Fruit fly (Drosophila melanogaster) whole organism, adult: ENCODE measurements around the gene CG9471.

Source experiments
- CG11617 ChIP-seq: fragments of 200-800 bp; sonication (Bioruptor generic); optimal IDR thresholded peaks from 2 replicates; lab custom pipeline; 2017; ENCODE audit warnings: mild to moderate bottlenecking, missing biosample characterization, missing genetic modification reagents, missing genetic modification characterization
- CG12768 ChIP-seq: fragments of 200-800 bp; sonication (Bioruptor generic); optimal IDR thresholded peaks from 2 replicates; lab custom pipeline; 2017; ENCODE audit warnings: missing biosample characterization, missing genetic modification characterization, mild to moderate bottlenecking, moderate library complexity, missing genetic modification reagents
- CG14711 ChIP-seq: fragments of 200-800 bp; sonication (Bioruptor generic); optimal IDR thresholded peaks from 2 replicates; lab custom pipeline; 2018; ENCODE audit warnings: missing biosample characterization, mild to moderate bottlenecking, missing genetic modification characterization, moderate library complexity
- CG1620 ChIP-seq: fragments of 200-800 bp; sonication (Bioruptor generic); optimal IDR thresholded peaks from 2 replicates; lab custom pipeline; 2016; ENCODE audit warnings: missing biosample characterization, missing genetic modification characterization
- CG33017 ChIP-seq: fragments of 200-800 bp; sonication (Bioruptor generic); optimal IDR thresholded peaks from 2 replicates; lab custom pipeline; 2018; ENCODE audit warnings: missing biosample characterization, mild to moderate bottlenecking, missing genetic modification characterization, moderate library complexity
- CG5204 ChIP-seq: fragments of 200-800 bp; sonication (Bioruptor generic); optimal IDR thresholded peaks from 2 replicates; lab custom pipeline; 2016; ENCODE audit warnings: missing biosample characterization, missing genetic modification characterization
- CG7045 ChIP-seq: fragments of 200-800 bp; sonication (Bioruptor generic); optimal IDR thresholded peaks from 2 replicates; lab custom pipeline; 2017; ENCODE audit warnings: missing biosample characterization, mild to moderate bottlenecking, missing genetic modification characterization
- CG7101 ChIP-seq: fragments of 200-800 bp; sonication (Bioruptor generic); optimal IDR thresholded peaks from 2 replicates; lab custom pipeline; 2018; ENCODE audit warnings: missing biosample characterization, mild to moderate bottlenecking, missing genetic modification characterization, moderate library complexity
- Clk ChIP-seq: fragments of 200-800 bp; sonication (Bioruptor generic); optimal IDR thresholded peaks from 2 replicates; lab custom pipeline; 2017; ENCODE audit warnings: missing biosample characterization, missing genetic modification characterization
- Crg-1 ChIP-seq: fragments of 200-800 bp; sonication (Bioruptor generic); optimal IDR thresholded peaks from 2 replicates; lab custom pipeline; 2016; ENCODE audit warnings: missing biosample characterization, missing genetic modification characterization
- Hr96 ChIP-seq: fragments of 200-800 bp; sonication (Bioruptor generic); optimal IDR thresholded peaks from 2 replicates; lab custom pipeline; 2016; ENCODE audit warnings: missing biosample characterization, missing genetic modification characterization
- Mnt ChIP-seq: fragments of 200-800 bp; sonication (Bioruptor generic); optimal IDR thresholded peaks from 2 replicates; lab custom pipeline; 2016; ENCODE audit warnings: missing biosample characterization, mild to moderate bottlenecking, missing genetic modification characterization
- bab1 ChIP-seq: fragments of 200-800 bp; sonication (Bioruptor generic); optimal IDR thresholded peaks from 3 replicates; lab custom pipeline; 2019; ENCODE audit warnings: missing biosample characterization, mild to moderate bottlenecking, missing genetic modification characterization, moderate library complexity
- cic ChIP-seq: fragments of 200-800 bp; sonication (Bioruptor generic); optimal IDR thresholded peaks from 2 replicates; lab custom pipeline; 2017; ENCODE audit warnings: missing biosample characterization, mild to moderate bottlenecking, missing genetic modification characterization, moderate library complexity
- cnc ChIP-seq, 2 experiments: fragments of >200 bp; optimal IDR thresholded peaks; 2 replicates each; lab custom pipeline; 2017
- kay ChIP-seq: fragments of 200-800 bp; sonication (Bioruptor generic); peaks from one replicate; lab custom pipeline; 2016; ENCODE audit warnings: missing biosample characterization, missing genetic modification characterization, borderline replicate concordance
- ovo ChIP-seq: fragments of 200-800 bp; sonication (Bioruptor generic); optimal IDR thresholded peaks from 2 replicates; lab custom pipeline; 2016; ENCODE audit warnings: missing biosample characterization, missing genetic modification characterization
- pad ChIP-seq: fragments of 200-800 bp; sonication (Bioruptor generic); optimal IDR thresholded peaks from 3 replicates; lab custom pipeline; 2017; ENCODE audit warnings: missing biosample characterization, missing genetic modification characterization, mild to moderate bottlenecking, moderate library complexity, missing genetic modification reagents
- tj ChIP-seq: fragments of 200-800 bp; sonication (Bioruptor generic); optimal IDR thresholded peaks from 3 replicates; lab custom pipeline; 2017; ENCODE audit warnings: missing biosample characterization, mild to moderate bottlenecking, missing genetic modification characterization, moderate library complexity
- toe ChIP-seq: fragments of 200-800 bp; sonication (Bioruptor generic); optimal IDR thresholded peaks from 2 replicates; lab custom pipeline; 2016; ENCODE audit warnings: missing biosample characterization, missing genetic modification characterization

The CG9471 gene

dm6 chr3R:9774147-9774546 lies 2.8 kb upstream of the CG9471 start, which contains the start of gene Whamy:
Gene Whamy (minus strand): TSS chr3R:9774419.
- no peak for TF ChIP-seq toe (GFP tag; lab: Kevin White, UChicago)
- TF ChIP-seq CG11617 (GFP tag; lab: Kevin White, UChicago) = no peak
- TF ChIP-seq ovo (GFP tag; lab: Kevin White, UChicago) = no peak
- TF ChIP-seq CG7101 (tag; lab: Kevin White, UChicago) = no peak
- peak; percentile 12 for TF ChIP-seq CG33017
- TF ChIP-seq cnc (optimal IDR thresholded peaks at IDR 0.05; lab: Kevin White, UChicago) = no peak
- TF ChIP-seq cic (GFP tag; lab: Kevin White, UChicago) = peak; percentile 92
- no peak for TF ChIP-seq CG14711 (tag; lab: Kevin White, UChicago)
- no peak for TF ChIP-seq CG1620 (GFP tag; lab: Kevin White, UChicago)
- TF ChIP-seq Crg-1 (GFP tag; lab: Kevin White, UChicago) = no peak
- TF ChIP-seq pad (GFP tag; lab: Kevin White, UChicago) = no peak
- no peak for TF ChIP-seq tj
- no peak for TF ChIP-seq CG5204 (GFP tag; lab: Kevin White, UChicago)
- no peak for TF ChIP-seq Clk (GFP tag; lab: Kevin White, UChicago)
- peak; percentile 5 for TF ChIP-seq CG12768
- TF ChIP-seq Mnt = peak; percentile 36
- TF ChIP-seq Hr96 (GFP tag; lab: Kevin White, UChicago) = no peak
- TF ChIP-seq kay (GFP tag; lab: Kevin White, UChicago) = no peak

dm6 chr3R:9770127-9770526 lies 1.2 kb downstream of the CG9471 start:
- no peak for TF ChIP-seq Hr96 (GFP tag; lab: Kevin White, UChicago)

- TF ChIP-seq pad (GFP tag; lab: Kevin White, UChicago) = no peak
- no peak for TF ChIP-seq cic (GFP tag; lab: Kevin White, UChicago)
- TF ChIP-seq Mnt = no peak
- TF ChIP-seq CG1620 (GFP tag; lab: Kevin White, UChicago) = no peak
- TF ChIP-seq CG12768 = no peak
- no peak for TF ChIP-seq tj
- TF ChIP-seq CG33017 = no peak
- TF ChIP-seq CG5204 (GFP tag; lab: Kevin White, UChicago) = no peak
- TF ChIP-seq cnc (optimal IDR thresholded peaks at IDR 0.05; lab: Kevin White, UChicago) = no peak
- TF ChIP-seq CG11617 (GFP tag; lab: Kevin White, UChicago) = no peak
- TF ChIP-seq Clk (GFP tag; lab: Kevin White, UChicago) = no peak
- TF ChIP-seq bab1 (GFP tag; lab: Kevin White, UChicago) = no peak
- no peak for TF ChIP-seq toe (GFP tag; lab: Kevin White, UChicago)
- TF ChIP-seq kay (GFP tag; lab: Kevin White, UChicago) = no peak
- TF ChIP-seq CG7101 (tag; lab: Kevin White, UChicago) = no peak
- no peak for TF ChIP-seq Crg-1 (GFP tag; lab: Kevin White, UChicago)
Measured at dm6 chr3R:9768884-9769283, 2.5 kb downstream of the CG9471 start, which contains the start of gene MED6. Gene MED6 (minus strand): TSS chr3R:9768984.

dm6 chr3R:9767620-9768592 lies 3.4 kb downstream of the CG9471 start, which contains the start of gene Naa80:
Gene Naa80 (plus strand): TSS chr3R:9767834.
- TF ChIP-seq CG12768 = peak; percentile 82
- TF ChIP-seq ovo (GFP tag; lab: Kevin White, UChicago) = peak; percentile 64
- no peak for TF ChIP-seq kay (GFP tag; lab: Kevin White, UChicago)
- peak; percentile 57 for TF ChIP-seq CG11617 (GFP tag; lab: Kevin White, UChicago)
- TF ChIP-seq Clk (GFP tag; lab: Kevin White, UChicago) = peak; percentile 67
- peak; percentile 69 for TF ChIP-seq CG33017
- TF ChIP-seq cic (GFP tag; lab: Kevin White, UChicago) = peak; percentile 88
- peak; percentile 95 for TF ChIP-seq CG1620 (GFP tag; lab: Kevin White, UChicago)
- peak; percentile 55 for TF ChIP-seq CG14711 (tag; lab: Kevin White, UChicago)
- peak; percentile 63 for TF ChIP-seq toe (GFP tag; lab: Kevin White, UChicago)
- TF ChIP-seq pad (GFP tag; lab: Kevin White, UChicago) = peak; percentile 80
- TF ChIP-seq Hr96 (GFP tag; lab: Kevin White, UChicago) = peak; percentile 38
- TF ChIP-seq CG5204 (GFP tag; lab: Kevin White, UChicago) = no peak
- TF ChIP-seq tj = peak; percentile 21
- no peak for TF ChIP-seq cnc (optimal IDR thresholded peaks at IDR 0.05; lab: Kevin White, UChicago)
- peak; percentile 65 for TF ChIP-seq CG7045
- TF ChIP-seq Mnt = peak; percentile 92
- TF ChIP-seq CG7101 (tag; lab: Kevin White, UChicago) = peak; percentile 82
- peak; percentile 96 for TF ChIP-seq Crg-1 (GFP tag; lab: Kevin White, UChicago)
- peak; percentile 56 for TF ChIP-seq bab1 (GFP tag; lab: Kevin White, UChicago)

- TF ChIP-seq CG14711 (tag; lab: Kevin White, UChicago) (no peak), CG33017 (no peak), Hr96 (GFP tag; lab: Kevin White, UChicago) (no peak), cnc (optimal IDR thresholded peaks at IDR 0.05; lab: Kevin White, UChicago) (no peak), CG7045 (no peak), CG7101 (tag; lab: Kevin White, UChicago) (no peak), CG1620 (GFP tag; lab: Kevin White, UChicago) (no peak), tj (peak; percentile 0), kay (GFP tag; lab: Kevin White, UChicago) (no peak), ovo (GFP tag; lab: Kevin White, UChicago) (no peak), bab1 (GFP tag; lab: Kevin White, UChicago) (peak; percentile 9), CG11617 (GFP tag; lab: Kevin White, UChicago) (peak; percentile 1), Crg-1 (GFP tag; lab: Kevin White, UChicago) (no peak), cic (GFP tag; lab: Kevin White, UChicago) (no peak), toe (GFP tag; lab: Kevin White, UChicago) (no peak), CG5204 (GFP tag; lab: Kevin White, UChicago) (no peak), pad (GFP tag; lab: Kevin White, UChicago) (peak; percentile 51), Mnt (peak; percentile 25), Clk (GFP tag; lab: Kevin White, UChicago) (no peak), CG12768 (no peak)
Measured at dm6 chr3R:9762955-9763931, 8.1 kb downstream of the CG9471 start, which contains the start of the genes Snap24 and CG8478. Gene Snap24 (minus strand): TSS chr3R:9763150. Gene CG8478 (plus strand): TSS chr3R:9763650.
